Fruit fly (Drosophila melanogaster) whole organism, embryonic: Measurements from ENCODE around the gene dgrn.

ENCODE experiments used
- Abd-B ChIP-seq: fragments of 200-800 bp; sonication (Bioruptor generic); optimal IDR thresholded peaks from 2 replicates; lab custom pipeline; 2018; ENCODE audit warnings: missing biosample characterization, mild to moderate bottlenecking, missing genetic modification characterization, moderate library complexity
- CG10209 ChIP-seq: fragments of 200-800 bp; sonication (Bioruptor generic); optimal IDR thresholded peaks from 3 replicates; lab custom pipeline; 2017; ENCODE audit warnings: missing biosample characterization, mild to moderate bottlenecking, missing genetic modification characterization, missing genetic modification reagents
- CG1233 ChIP-seq: fragments of 200-800 bp; sonication (Bioruptor generic); optimal IDR thresholded peaks from 4 replicates; lab custom pipeline; 2018; ENCODE audit warnings: missing biosample characterization, mild to moderate bottlenecking, missing genetic modification characterization
- CG12659 ChIP-seq: fragments of 200-800 bp; sonication (Bioruptor generic); optimal IDR thresholded peaks from 3 replicates; lab custom pipeline; 2017; ENCODE audit warnings: mild to moderate bottlenecking, missing biosample characterization, missing genetic modification reagents, missing genetic modification characterization
- CG13287 ChIP-seq: fragments of 200-800 bp; sonication (Bioruptor generic); IDR thresholded peaks from 2 replicates; pipeline ENCODE4 v1.3.6; 2022; ENCODE audit warnings: missing biosample characterization, missing genetic modification characterization; ENCODE audit not compliant: partially characterized antibody
- CG17186 ChIP-seq: fragments of 200-800 bp; sonication (Bioruptor generic); optimal IDR thresholded peaks from 3 replicates; lab custom pipeline; 2017; ENCODE audit warnings: missing biosample characterization, missing genetic modification reagents, missing genetic modification characterization
- CG17359 ChIP-seq: fragments of 200-800 bp; sonication (Bioruptor generic); optimal IDR thresholded peaks from 3 replicates; lab custom pipeline; 2018; ENCODE audit warnings: missing biosample characterization, mild to moderate bottlenecking, missing genetic modification characterization, moderate library complexity
- CG17829 ChIP-seq: fragments of 200-800 bp; optimal IDR thresholded peaks from 2 replicates; lab custom pipeline; 2019; ENCODE audit warnings: missing biosample characterization, mild to moderate bottlenecking, missing genetic modification characterization, moderate library complexity
- CG18476 ChIP-seq: fragments of 200-800 bp; sonication (Bioruptor generic); optimal IDR thresholded peaks from 2 replicates; lab custom pipeline; 2016; ENCODE audit warnings: missing biosample characterization, mild to moderate bottlenecking, missing genetic modification characterization
- CG2120 ChIP-seq: fragments of 200-800 bp; sonication (Bioruptor generic); optimal IDR thresholded peaks from 3 replicates; lab custom pipeline; 2016; ENCODE audit warnings: missing biosample characterization, missing genetic modification characterization
- CG3163 ChIP-seq: fragments of 200-800 bp; sonication (Bioruptor generic); optimal IDR thresholded peaks from 3 replicates; lab custom pipeline; 2016; ENCODE audit warnings: missing biosample characterization, missing genetic modification characterization
- CG3281 ChIP-seq: fragments of 200-800 bp; sonication (Bioruptor generic); optimal IDR thresholded peaks from 3 replicates; lab custom pipeline; 2017; ENCODE audit warnings: missing biosample characterization, mild to moderate bottlenecking, missing genetic modification characterization
- CG3407 ChIP-seq: fragments of 200-800 bp; sonication (Bioruptor generic); optimal IDR thresholded peaks from 2 replicates; lab custom pipeline; 2018; ENCODE audit warnings: missing biosample characterization, mild to moderate bottlenecking, missing genetic modification characterization
- CG4424 ChIP-seq: fragments of 200-800 bp; sonication (Bioruptor generic); optimal IDR thresholded peaks from 3 replicates; lab custom pipeline; 2016; ENCODE audit warnings: missing biosample characterization, missing genetic modification characterization
- CG4730 ChIP-seq: fragments of 200-800 bp; sonication (Bioruptor generic); IDR thresholded peaks from 2 replicates; pipeline ENCODE4 v1.3.6; 2022; ENCODE audit warnings: missing biosample characterization, missing genetic modification characterization
- CG5245 ChIP-seq: fragments of 200-800 bp; sonication (Bioruptor generic); optimal IDR thresholded peaks from 3 replicates; lab custom pipeline; 2016; ENCODE audit warnings: missing biosample characterization, missing genetic modification characterization
- CG6272 ChIP-seq: fragments of 200-800 bp; sonication (Bioruptor generic); IDR thresholded peaks from 2 replicates; pipeline ENCODE4 v1.3.6; 2022; ENCODE audit warnings: missing biosample characterization, missing genetic modification characterization
- CG7839 ChIP-seq: fragments of 200-800 bp; sonication (Bioruptor generic); optimal IDR thresholded peaks from 3 replicates; lab custom pipeline; 2018; ENCODE audit warnings: missing biosample characterization, mild to moderate bottlenecking, missing genetic modification characterization, moderate library complexity
- CG9609 ChIP-seq: fragments of 200-800 bp; sonication (Bioruptor generic); optimal IDR thresholded peaks from 3 replicates; lab custom pipeline; 2016; ENCODE audit warnings: missing biosample characterization, missing genetic modification characterization
- CG9932 ChIP-seq: fragments of 200-800 bp; sonication (Bioruptor generic); IDR thresholded peaks from 2 replicates; pipeline ENCODE4 v1.3.6; 2022; ENCODE audit warnings: missing biosample characterization, missing genetic modification characterization
- CTCF ChIP-seq: fragments of 200-800 bp; sonication (Bioruptor generic); optimal IDR thresholded peaks from 2 replicates; lab custom pipeline; 2017; ENCODE audit warnings: missing biosample characterization, mild to moderate bottlenecking, missing genetic modification characterization, moderate library complexity
- CkIIα-i1 ChIP-seq: fragments of 200-800 bp; sonication (Bioruptor generic); IDR thresholded peaks from 2 replicates; pipeline ENCODE4 v1.3.6; 2022; ENCODE audit warnings: missing biosample characterization, missing genetic modification characterization
- Dref ChIP-seq: fragments of 200-800 bp; sonication (Bioruptor generic); IDR thresholded peaks from 2 replicates; pipeline ENCODE4 v1.3.6; 2022; ENCODE audit warnings: missing biosample characterization, missing genetic modification characterization
- Elba2 ChIP-seq: fragments of 200-800 bp; sonication (Bioruptor generic); optimal IDR thresholded peaks from 3 replicates; lab custom pipeline; 2016; ENCODE audit warnings: missing biosample characterization, missing genetic modification characterization
- H2.0 ChIP-seq: fragments of 200-800 bp; sonication (Bioruptor generic); IDR thresholded peaks from 2 replicates; pipeline ENCODE4 v1.3.6; 2022; ENCODE audit warnings: missing biosample characterization, missing genetic modification characterization
- HLH54F ChIP-seq: fragments of 200-800 bp; sonication (Bioruptor generic); optimal IDR thresholded peaks from 3 replicates; lab custom pipeline; 2016; ENCODE audit warnings: missing biosample characterization, missing genetic modification characterization
- Hand ChIP-seq: fragments of 200-800 bp; sonication (Bioruptor generic); optimal IDR thresholded peaks from 2 replicates; lab custom pipeline; 2017; ENCODE audit warnings: mild to moderate bottlenecking, missing biosample characterization, missing genetic modification reagents, missing genetic modification characterization
- Hr39 ChIP-seq: fragments of >200 bp; optimal IDR thresholded peaks from 2 replicates; lab custom pipeline; 2017
- Mrtf ChIP-seq: fragments of 200-800 bp; sonication (Bioruptor generic); IDR thresholded peaks from 3 replicates; pipeline ENCODE4 v1.3.6; 2022; ENCODE audit warnings: missing biosample characterization, missing genetic modification characterization
- Pdp1 ChIP-seq, 2 experiments: fragments of 200-800 bp; sonication (Bioruptor generic); optimal IDR thresholded peaks; 3 replicates each; lab custom pipeline; 2016; ENCODE audit warnings: missing biosample characterization in 2 of 2, missing genetic modification characterization in 2 of 2, mild to moderate bottlenecking in 1 of 2, moderate library complexity in 1 of 2
- Six4 ChIP-seq: fragments of 200-800 bp; sonication (Bioruptor generic); optimal IDR thresholded peaks from 2 replicates; lab custom pipeline; 2016; ENCODE audit warnings: missing biosample characterization, missing genetic modification characterization
- Sox102F ChIP-seq: fragments of 200-800 bp; sonication (Bioruptor generic); optimal IDR thresholded peaks from 2 replicates; lab custom pipeline; 2018; ENCODE audit warnings: missing biosample characterization, mild to moderate bottlenecking, missing genetic modification characterization, moderate library complexity
- Sry-β ChIP-seq: fragments of 200-800 bp; sonication (Bioruptor generic); optimal IDR thresholded peaks from 2 replicates; lab custom pipeline; 2018; ENCODE audit warnings: missing biosample characterization, mild to moderate bottlenecking, missing genetic modification characterization, moderate library complexity
- Taf1 ChIP-seq: fragments of 200-800 bp; sonication (Bioruptor generic); IDR thresholded peaks from 2 replicates; pipeline ENCODE4 v1.3.6; 2022; ENCODE audit warnings: missing biosample characterization, missing genetic modification characterization
- Usf ChIP-seq: fragments of 200-800 bp; sonication (Bioruptor generic); optimal IDR thresholded peaks from 2 replicates; lab custom pipeline; 2017; ENCODE audit warnings: missing genotype, missing biosample characterization, missing genetic modification characterization
- Xbp1 ChIP-seq: fragments of 200-800 bp; sonication (Bioruptor generic); optimal IDR thresholded peaks from 3 replicates; lab custom pipeline; 2016; ENCODE audit warnings: missing biosample characterization, mild to moderate bottlenecking, missing genetic modification characterization
- abd-A ChIP-seq: fragments of 200-800 bp; sonication (Bioruptor generic); optimal IDR thresholded peaks from 3 replicates; lab custom pipeline; 2019; ENCODE audit warnings: missing biosample characterization, mild to moderate bottlenecking, missing genetic modification characterization, moderate library complexity
- aop ChIP-seq: fragments of 200-800 bp; sonication (Bioruptor generic); IDR thresholded peaks from 2 replicates; pipeline ENCODE4 v1.3.6; 2022; ENCODE audit warnings: missing biosample characterization, missing genetic modification characterization
- az2 ChIP-seq: fragments of 200-800 bp; sonication (Bioruptor generic); optimal IDR thresholded peaks from 3 replicates; lab custom pipeline; 2016; ENCODE audit warnings: missing biosample characterization, missing genetic modification characterization
- bowl ChIP-seq: fragments of 200-800 bp; sonication (Bioruptor generic); IDR thresholded peaks from 2 replicates; pipeline ENCODE4 v1.3.6; 2022; ENCODE audit warnings: missing biosample characterization, missing genetic modification characterization
- cas ChIP-seq: fragments of 200-800 bp; sonication (Bioruptor generic); IDR thresholded peaks from 2 replicates; pipeline ENCODE4 v1.3.6; 2022; ENCODE audit warnings: missing biosample characterization, missing genetic modification characterization
- dan ChIP-seq: fragments of 200-800 bp; sonication (Bioruptor generic); IDR thresholded peaks from 2 replicates; pipeline ENCODE4 v1.3.6; 2022; ENCODE audit warnings: missing biosample characterization, missing genetic modification characterization
- dmrt11E ChIP-seq: fragments of 200-800 bp; sonication (Bioruptor generic); optimal IDR thresholded peaks from 3 replicates; lab custom pipeline; 2018; ENCODE audit warnings: missing biosample characterization, mild to moderate bottlenecking, missing genetic modification characterization, moderate library complexity
- fd102C ChIP-seq: fragments of 200-800 bp; sonication (Bioruptor generic); optimal IDR thresholded peaks from 2 replicates; lab custom pipeline; 2018; ENCODE audit warnings: missing biosample characterization, mild to moderate bottlenecking, missing genetic modification characterization, moderate library complexity
- grau ChIP-seq: fragments of 200-800 bp; optimal IDR thresholded peaks from 3 replicates; lab custom pipeline; 2019; ENCODE audit warnings: missing biosample characterization, mild to moderate bottlenecking, missing genetic modification characterization, moderate library complexity
- insv ChIP-seq, 2 experiments: fragments of 200-800 bp; sonication (Bioruptor generic); optimal IDR thresholded peaks; 3 replicates each; lab custom pipeline; 2016 to 2018; ENCODE audit warnings: missing biosample characterization in 2 of 2, missing genetic modification characterization in 2 of 2
- mld ChIP-seq: fragments of 200-800 bp; sonication (Bioruptor generic); IDR thresholded peaks from 3 replicates; pipeline ENCODE4 v1.3.6; 2022; ENCODE audit warnings: missing biosample characterization, missing genetic modification characterization; ENCODE audit not compliant: partially characterized antibody
- nau ChIP-seq: fragments of 200-800 bp; sonication (Bioruptor generic); optimal IDR thresholded peaks from 3 replicates; lab custom pipeline; 2017; ENCODE audit warnings: missing biosample characterization, mild to moderate bottlenecking, missing genetic modification characterization, missing genetic modification reagents
- pan ChIP-seq, 4 experiments: fragments of >200 bp in 3 of 4; fragments of 200-800 bp in 1 of 4; sonication (Bioruptor generic) in 1 of 4; optimal IDR thresholded peaks in 3 of 4; IDR thresholded peaks in 1 of 4; 2 replicates each; pipeline versions ENCODE4 v1.3.6 to Lab custom; 2017 to 2022; ENCODE audit warnings: missing biosample characterization in 2 of 4, missing genetic modification characterization in 2 of 4, mixed read lengths in 1 of 4
- rib ChIP-seq: fragments of 200-800 bp; sonication (Bioruptor generic); IDR thresholded peaks from 2 replicates; pipeline ENCODE4 v1.3.6; 2022; ENCODE audit warnings: missing biosample characterization, missing genetic modification characterization
- z ChIP-seq: fragments of 200-800 bp; sonication (Bioruptor generic); IDR thresholded peaks from 3 replicates; pipeline ENCODE4 v1.3.6; 2022; ENCODE audit warnings: missing biosample characterization, missing genetic modification characterization

dgrn gene

DNA sequence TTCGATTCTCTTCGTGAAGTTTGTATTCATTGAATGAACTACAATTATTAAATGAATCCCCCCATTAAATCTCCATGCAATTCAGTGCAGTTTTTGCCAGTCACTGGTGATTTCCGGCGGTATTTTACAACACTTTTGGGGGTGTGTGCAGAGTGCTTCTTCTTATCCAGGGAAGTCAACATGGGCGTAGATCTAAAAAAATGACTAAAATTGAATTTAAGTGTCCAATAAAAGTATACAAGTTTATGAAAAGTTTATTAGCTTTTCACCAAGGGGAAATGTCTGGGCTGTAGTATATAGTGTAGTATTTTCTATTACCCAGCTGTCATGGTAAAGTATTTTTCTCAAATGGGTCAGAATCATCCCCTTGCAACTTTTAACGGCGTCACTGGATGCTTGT lies 32.9 kb upstream of the dgrn start, which contains the start of gene Hpf1 (continued):
- TF ChIP-seq CG2120 (GFP tag; lab: Kevin White, UChicago) (peak; percentile 99), grau (tag; lab: Kevin White, UChicago) (peak; percentile 98), rib (peak; percentile 97), CG17359 (peak; percentile 98), mld (GFP tag; lab: Robert Waterston, UW) (no peak), Abd-B (GFP tag; lab: Kevin White, UChicago) (peak; percentile 98), CG7839 (peak; percentile 99), dmrt11E (tag; lab: Kevin White, UChicago) (peak; percentile 96), H2.0 (GFP tag; lab: Robert Waterston, UW) (peak; percentile 97), CTCF (GFP tag; lab: Kevin White, UChicago) (peak; percentile 74), Mrtf (peak; percentile 97), Sry-β (peak; percentile 65), dan (GFP tag; lab: Robert Waterston, UW) (peak; percentile 83), CG12659 (GFP tag; lab: Kevin White, UChicago) (peak; percentile 99), fd102C (GFP tag; lab: Kevin White, UChicago) (peak; percentile 63), bowl (GFP tag; lab: Robert Waterston, UW) (peak; percentile 92), CG3407 (peak; percentile 94), Sox102F (peak; percentile 99), Six4 (GFP tag; lab: Kevin White, UChicago) (peak; percentile 98), CG9932 (GFP tag; lab: Robert Waterston, UW) (peak; percentile 98), CG3163 (GFP tag; lab: Kevin White, UChicago) (peak; percentile 91), z (GFP tag; lab: Robert Waterston, UW) (peak; percentile 53; the same call in 1 of the 3 replicates), Hr39 (no peak), HLH54F (peak; percentile 99), Hand (peak; percentile 96), abd-A (tag; lab: Kevin White, UChicago) (no peak), CG4730 (GFP tag; lab: Robert Waterston, UW) (peak; percentile 96), CG13287 (GFP tag; lab: Robert Waterston, UW) (peak; percentile 42; the same call in 1 of the 2 replicates), nau (GFP tag; lab: Kevin White, UChicago) (peak; percentile 98), Pdp1 (GFP tag; optimal IDR thresholded peaks at IDR 0.05; lab: Kevin White, UChicago) (peak; percentile 97 to 99), CG4424 (GFP tag; lab: Kevin White, UChicago) (peak; percentile 98), CG3281 (peak; percentile 99), CG17186 (GFP tag; lab: Kevin White, UChicago) (peak; percentile 90), CG9609 (GFP tag; lab: Kevin White, UChicago) (peak; percentile 99), Xbp1 (GFP tag; lab: Kevin White, UChicago) (peak; percentile 99), CG18476 (GFP tag; lab: Kevin White, UChicago) (peak; percentile 96), Dref (GFP tag; lab: Robert Waterston, UW) (peak; percentile 40; the same call in 1 of the 2 replicates), CG1233 (GFP tag; lab: Kevin White, UChicago) (peak; percentile 97), Elba2 (GFP tag; lab: Kevin White, UChicago) (peak; percentile 78), Usf (GFP tag; lab: Kevin White, UChicago) (peak; percentile 95), Taf1 (GFP tag; lab: Robert Waterston, UW) (peak; percentile 97), CG17829 (peak; percentile 97), CG5245 (GFP tag; lab: Kevin White, UChicago) (peak; percentile 97), CG6272 (GFP tag; lab: Robert Waterston, UW) (peak; percentile 98), cas (GFP tag; lab: Robert Waterston, UW) (peak; percentile 96), aop (GFP tag; lab: Robert Waterston, UW) (peak; percentile 91), CG10209 (GFP tag; lab: Kevin White, UChicago) (peak; percentile 98), az2 (GFP tag; lab: Kevin White, UChicago) (peak; percentile 99), CkIIα-i1 (peak; percentile 81; the same call in 1 of the 2 replicates), insv (GFP tag; optimal IDR thresholded peaks at IDR 0.05; lab: Kevin White, UChicago) (peak; percentile 58 to 81), pan (optimal IDR thresholded peaks at IDR 0.05; lab: Kevin White, UChicago) (no peak), pan (GFP tag; optimal IDR thresholded peaks at IDR 0.05 in 1 of 2, IDR thresholded peaks at IDR 0.05 in 1 of 2) (peak in 1 of 2 experiments; percentile 98)
